Fruit fly (Drosophila melanogaster): Measurements from ENCODE around the gene Nep4.

Nep4 gene

DNA sequence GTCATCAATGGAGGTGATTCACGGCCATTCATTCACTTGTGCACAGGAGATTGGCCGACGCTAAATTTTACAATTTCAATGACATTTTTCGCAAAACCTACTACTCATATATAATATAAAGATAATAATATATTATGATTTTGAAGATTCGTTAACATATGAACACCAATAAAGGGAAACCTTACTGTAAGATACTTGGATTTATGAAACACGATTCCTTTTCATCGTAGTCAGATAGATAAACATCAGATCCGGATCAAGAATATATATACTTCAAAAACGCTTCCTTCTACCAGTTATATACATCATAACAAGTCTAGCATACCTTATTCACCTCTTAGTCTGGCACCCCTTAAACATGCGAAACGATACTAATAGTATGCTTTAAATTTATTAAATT is at the start of gene Nep4:
Nep4 (minus strand) TSS at position 101 of the 400 bp plus-strand sequence.
- no peak for TF ChIP-seq Sp1 (GFP tag; optimal IDR thresholded peaks at IDR 0.05)
- TF ChIP-seq Abd-B (GFP tag; optimal IDR thresholded peaks at IDR 0.05): no peak
- TF ChIP-seq br (GFP tag; optimal IDR thresholded peaks at IDR 0.05): no peak
- TF ChIP-seq Mio (GFP tag; optimal IDR thresholded peaks at IDR 0.05): no peak
- TF ChIP-seq sv (GFP tag; optimal IDR thresholded peaks at IDR 0.05): no peak
- no peak for TF ChIP-seq Jra (GFP tag; optimal IDR thresholded peaks at IDR 0.05)
- no peak for TF ChIP-seq lola (GFP tag; optimal IDR thresholded peaks at IDR 0.05)
- no peak for TF ChIP-seq jim (GFP tag; optimal IDR thresholded peaks at IDR 0.05)
- no peak for TF ChIP-seq Hnf4 (GFP tag; optimal IDR thresholded peaks at IDR 0.05)
- TF ChIP-seq Vsx2 (GFP tag; optimal IDR thresholded peaks at IDR 0.05; ENCODE audit: partially characterized antibody): no peak
- TF ChIP-seq psq (GFP tag; optimal IDR thresholded peaks at IDR 0.05): no peak
- no peak for TF ChIP-seq ey (GFP tag; optimal IDR thresholded peaks at IDR 0.05)

- TF ChIP-seq pan (optimal IDR thresholded peaks at IDR 0.05) (no peak), sage (GFP tag; optimal IDR thresholded peaks at IDR 0.05) (no peak), Jra (GFP tag; optimal IDR thresholded peaks at IDR 0.05) (no peak), CG32264 (GFP tag; optimal IDR thresholded peaks at IDR 0.05) (no peak), GATAd (GFP tag; optimal IDR thresholded peaks at IDR 0.05) (no peak), Sp1 (GFP tag; optimal IDR thresholded peaks at IDR 0.05) (no peak), Mio (GFP tag; optimal IDR thresholded peaks at IDR 0.05) (no peak), Hnf4 (GFP tag; optimal IDR thresholded peaks at IDR 0.05) (no peak), Rel (GFP tag; optimal IDR thresholded peaks at IDR 0.05) (no peak), Rel (tag; optimal IDR thresholded peaks at IDR 0.05) (no peak), N (GFP tag; optimal IDR thresholded peaks at IDR 0.05) (no peak), Dif (GFP tag; optimal IDR thresholded peaks at IDR 0.05; ENCODE audit: partially characterized antibody) (no peak), br (GFP tag; optimal IDR thresholded peaks at IDR 0.05) (no peak), Hr83 (GFP tag; optimal IDR thresholded peaks at IDR 0.05; ENCODE audit: poor library complexity, severe bottlenecking) (no peak), OdsH (GFP tag; optimal IDR thresholded peaks at IDR 0.05) (no peak), Abd-B (GFP tag; optimal IDR thresholded peaks at IDR 0.05) (no peak), dmrt93B (GFP tag; optimal IDR thresholded peaks at IDR 0.05) (no peak), Hr78 (GFP tag; optimal IDR thresholded peaks at IDR 0.05) (no peak)
Observed at dm6 chr3R:20677251-20677650, 17.5 kb upstream of the Nep4 start, which contains the start of gene CG4000. TSS of gene CG4000 (minus strand) at chr3R:20677351.

DNA sequence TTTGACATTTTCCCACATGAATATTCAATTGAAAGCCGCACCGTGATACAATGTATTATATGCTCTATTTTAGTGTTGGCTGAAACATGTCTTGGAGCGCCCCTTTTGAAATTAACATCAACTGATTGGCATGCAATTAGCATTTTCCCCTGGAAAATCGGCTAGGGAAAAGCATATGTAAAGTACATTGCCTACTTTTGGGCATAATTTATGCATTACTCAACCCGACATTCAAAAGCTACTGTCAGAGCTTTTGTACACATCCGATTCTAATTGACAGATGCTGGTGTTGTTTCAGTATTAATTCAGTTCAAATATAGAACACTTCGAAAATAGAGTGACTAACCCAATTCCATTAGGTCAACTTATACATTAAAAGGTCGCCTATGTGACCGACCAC is 16.1 kb upstream of the Nep4 start:
- peak; percentile 75 for TF ChIP-seq Myc (optimal IDR thresholded peaks at IDR 0.05)
- TF ChIP-seq jim (GFP tag; optimal IDR thresholded peaks at IDR 0.05): no peak
- TF ChIP-seq fru (GFP tag; optimal IDR thresholded peaks at IDR 0.05): no peak
- TF ChIP-seq dmrt93B (GFP tag; optimal IDR thresholded peaks at IDR 0.05): no peak
- no peak for TF ChIP-seq CrebA (GFP tag; optimal IDR thresholded peaks at IDR 0.05; ENCODE audit: borderline replicate concordance)
- TF ChIP-seq N (GFP tag; optimal IDR thresholded peaks at IDR 0.05): peak; percentile 38

DNA sequence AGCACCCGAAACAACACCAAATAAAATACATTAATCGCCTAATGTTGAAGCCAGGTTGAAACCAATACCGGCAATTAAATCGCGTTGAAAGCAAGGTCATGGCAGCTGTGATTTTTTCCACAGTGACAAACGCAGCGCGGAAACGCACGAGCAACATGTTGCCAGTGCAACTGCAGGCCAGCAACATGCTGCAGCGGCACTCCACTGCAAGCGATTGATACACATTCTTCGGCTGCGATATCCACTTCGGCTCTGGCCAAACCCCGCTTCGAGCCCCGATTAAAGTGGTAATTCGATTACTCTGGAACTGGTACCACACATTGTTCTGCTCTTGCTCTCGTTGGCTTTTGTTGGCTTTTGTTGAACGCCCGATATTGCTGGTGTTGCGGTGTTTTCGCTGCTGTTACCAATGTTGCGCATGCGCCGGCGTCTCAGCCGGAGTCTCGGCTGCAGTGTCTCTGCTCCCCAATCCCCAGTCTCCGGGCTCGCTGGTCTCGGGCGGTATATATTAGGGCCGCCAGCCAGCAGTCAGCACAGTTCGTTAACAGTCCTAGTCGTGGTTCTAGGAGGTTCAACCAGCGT is 9.4 kb upstream of the Nep4 start, which contains the start of gene Cpr92F:
Cpr92F (plus strand) TSS at position 532 of the 582 bp plus-strand sequence.
- TF ChIP-seq N (GFP tag; optimal IDR thresholded peaks at IDR 0.05) (no peak), Jra (GFP tag; optimal IDR thresholded peaks at IDR 0.05) (no peak), sage (GFP tag; optimal IDR thresholded peaks at IDR 0.05) (no peak), Hr78 (GFP tag; optimal IDR thresholded peaks at IDR 0.05) (no peak), Dfd (GFP tag; optimal IDR thresholded peaks at IDR 0.05) (no peak), Hnf4 (GFP tag; optimal IDR thresholded peaks at IDR 0.05) (no peak), tai (GFP tag; optimal IDR thresholded peaks at IDR 0.05) (no peak), OdsH (GFP tag; optimal IDR thresholded peaks at IDR 0.05) (no peak), Dif (GFP tag; optimal IDR thresholded peaks at IDR 0.05; ENCODE audit: partially characterized antibody) (no peak), CG9705 (GFP tag; optimal IDR thresholded peaks at IDR 0.05) (no peak), CrebA (GFP tag; optimal IDR thresholded peaks at IDR 0.05; ENCODE audit: borderline replicate concordance) (no peak), psq (GFP tag; optimal IDR thresholded peaks at IDR 0.05) (no peak), sv (GFP tag; optimal IDR thresholded peaks at IDR 0.05) (no peak), h (GFP tag; optimal IDR thresholded peaks at IDR 0.05) (no peak), br (GFP tag; optimal IDR thresholded peaks at IDR 0.05) (no peak), dmrt93B (GFP tag; optimal IDR thresholded peaks at IDR 0.05) (no peak), rgr (GFP tag; optimal IDR thresholded peaks at IDR 0.05) (no peak), fru (GFP tag; optimal IDR thresholded peaks at IDR 0.05) (no peak), GATAd (GFP tag; optimal IDR thresholded peaks at IDR 0.05) (no peak)

DNA sequence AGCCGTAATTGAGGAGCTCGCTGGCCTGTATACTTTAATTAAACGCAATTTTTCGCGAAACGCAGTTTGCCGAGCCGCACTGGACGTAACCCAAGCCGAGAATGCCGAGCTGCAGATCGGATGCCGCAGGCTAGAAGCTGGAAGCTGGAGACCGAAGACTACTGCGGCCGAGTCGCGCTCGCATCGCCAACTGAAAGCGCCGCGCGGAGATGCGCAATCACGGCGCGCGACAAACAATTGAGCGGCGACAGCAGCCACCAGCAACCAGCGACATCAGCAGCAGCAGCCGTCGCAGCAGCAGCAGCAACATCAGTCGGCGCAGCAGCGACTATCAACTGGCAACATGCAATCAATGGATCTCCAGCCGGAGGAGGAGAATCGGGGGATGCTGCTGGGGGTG is 3.1 kb downstream of the Nep4 start:
- no peak for TF ChIP-seq dsf (GFP tag; optimal IDR thresholded peaks at IDR 0.05; ENCODE audit: borderline replicate concordance)
- TF ChIP-seq CG9705 (GFP tag; optimal IDR thresholded peaks at IDR 0.05): no peak
- no peak for TF ChIP-seq woc (GFP tag; optimal IDR thresholded peaks at IDR 0.05)
- TF ChIP-seq ey (GFP tag; optimal IDR thresholded peaks at IDR 0.05): no peak
- TF ChIP-seq lola (GFP tag; optimal IDR thresholded peaks at IDR 0.05): no peak
- no peak for TF ChIP-seq OdsH (GFP tag; optimal IDR thresholded peaks at IDR 0.05)

Measured in whole organism, wandering third instar larva.